Fruit fly (Drosophila melanogaster): ENCODE data around the gene euc.

Gene euc

dm6 chr3R:19014742-19015422, 36.3 kb upstream of the euc start:
- TF ChIP-seq Hr96 (GFP tag; optimal IDR thresholded peaks at IDR 0.05) (no peak), cic (GFP tag; optimal IDR thresholded peaks at IDR 0.05) (no peak), CG1620 (GFP tag; optimal IDR thresholded peaks at IDR 0.05) (no peak), Mnt (GFP tag; optimal IDR thresholded peaks at IDR 0.05) (no peak), pad (GFP tag; optimal IDR thresholded peaks at IDR 0.05) (no peak), Clk (GFP tag; optimal IDR thresholded peaks at IDR 0.05) (no peak), cnc (optimal IDR thresholded peaks at IDR 0.05) (no peak), toe (GFP tag; optimal IDR thresholded peaks at IDR 0.05) (no peak), kay (GFP tag; ENCODE audit: borderline replicate concordance) (no peak), ovo (GFP tag; optimal IDR thresholded peaks at IDR 0.05) (no peak), bab1 (GFP tag; optimal IDR thresholded peaks at IDR 0.05) (peak; percentile 25), CG33017 (tag; optimal IDR thresholded peaks at IDR 0.05) (peak; percentile 37), CG14711 (tag; optimal IDR thresholded peaks at IDR 0.05) (peak; percentile 42), CG7101 (tag; optimal IDR thresholded peaks at IDR 0.05) (peak; percentile 48), tj (GFP tag; optimal IDR thresholded peaks at IDR 0.05) (peak; percentile 98)

dm6 chr3R:19014027-19014426, 35.4 kb upstream of the euc start:
- TF ChIP-seq pad (GFP tag; optimal IDR thresholded peaks at IDR 0.05) (no peak), Hr96 (GFP tag; optimal IDR thresholded peaks at IDR 0.05) (no peak), CG33017 (tag; optimal IDR thresholded peaks at IDR 0.05) (no peak), cnc (optimal IDR thresholded peaks at IDR 0.05) (no peak), kay (GFP tag; ENCODE audit: borderline replicate concordance) (no peak), bab1 (GFP tag; optimal IDR thresholded peaks at IDR 0.05) (no peak), CG7101 (tag; optimal IDR thresholded peaks at IDR 0.05) (no peak), toe (GFP tag; optimal IDR thresholded peaks at IDR 0.05) (no peak), CG14711 (tag; optimal IDR thresholded peaks at IDR 0.05) (no peak)

dm6 chr3R:19011885-19012284, 33.3 kb upstream of the euc start:
- no peak for TF ChIP-seq CG7101 (tag; optimal IDR thresholded peaks at IDR 0.05)
- no peak for TF ChIP-seq pad (GFP tag; optimal IDR thresholded peaks at IDR 0.05)
- no peak for TF ChIP-seq cic (GFP tag; optimal IDR thresholded peaks at IDR 0.05)
- no peak for TF ChIP-seq CG7045 (GFP tag; optimal IDR thresholded peaks at IDR 0.05)
- TF ChIP-seq tj (GFP tag; optimal IDR thresholded peaks at IDR 0.05) = no peak

dm6 chr3R:19010923-19011322, 32.3 kb upstream of the euc start:
- no peak for TF ChIP-seq ovo (GFP tag; optimal IDR thresholded peaks at IDR 0.05)

dm6 chr3R:19001701-19002100, 23.1 kb upstream of the euc start:
- TF ChIP-seq tj (GFP tag; optimal IDR thresholded peaks at IDR 0.05) (no peak), kay (GFP tag; ENCODE audit: borderline replicate concordance) (no peak), cnc (optimal IDR thresholded peaks at IDR 0.05) (no peak), bab1 (GFP tag; optimal IDR thresholded peaks at IDR 0.05) (no peak), toe (GFP tag; optimal IDR thresholded peaks at IDR 0.05) (no peak), CG5204 (GFP tag; optimal IDR thresholded peaks at IDR 0.05) (no peak), Mnt (GFP tag; optimal IDR thresholded peaks at IDR 0.05) (no peak), ovo (GFP tag; optimal IDR thresholded peaks at IDR 0.05) (no peak), pad (GFP tag; optimal IDR thresholded peaks at IDR 0.05) (no peak), CG33017 (tag; optimal IDR thresholded peaks at IDR 0.05) (no peak), CG1620 (GFP tag; optimal IDR thresholded peaks at IDR 0.05) (no peak)

dm6 chr3R:18999906-19000451, 21.4 kb upstream of the euc start:
- TF ChIP-seq pad (GFP tag; optimal IDR thresholded peaks at IDR 0.05) = no peak
- TF ChIP-seq CG7045 (GFP tag; optimal IDR thresholded peaks at IDR 0.05) = no peak
- TF ChIP-seq bab1 (GFP tag; optimal IDR thresholded peaks at IDR 0.05) = no peak
- no peak for TF ChIP-seq CG1620 (GFP tag; optimal IDR thresholded peaks at IDR 0.05)
- no peak for TF ChIP-seq CG14711 (tag; optimal IDR thresholded peaks at IDR 0.05)
- no peak for TF ChIP-seq Clk (GFP tag; optimal IDR thresholded peaks at IDR 0.05)
- no peak for TF ChIP-seq CG11617 (GFP tag; optimal IDR thresholded peaks at IDR 0.05)
- TF ChIP-seq toe (GFP tag; optimal IDR thresholded peaks at IDR 0.05) = no peak
- no peak for TF ChIP-seq Mnt (GFP tag; optimal IDR thresholded peaks at IDR 0.05)
- TF ChIP-seq tj (GFP tag; optimal IDR thresholded peaks at IDR 0.05) = no peak
- no peak for TF ChIP-seq Crg-1 (GFP tag; optimal IDR thresholded peaks at IDR 0.05)
- no peak for TF ChIP-seq kay (GFP tag; ENCODE audit: borderline replicate concordance)

dm6 chr3R:18998370-18998769, 19.8 kb upstream of the euc start:
- TF ChIP-seq Crg-1 (GFP tag; optimal IDR thresholded peaks at IDR 0.05) = no peak
